Fruit fly (Drosophila melanogaster) whole organism, embryonic: ENCODE results near the gene Nak.
A peak's percentile ranks its signal among the peaks of the same experiment; 100 is the strongest.

ENCODE experiments used
- Abd-B ChIP-seq: fragments of 200-800 bp; sonication (Bioruptor generic); optimal IDR thresholded peaks from 2 replicates; lab custom pipeline; 2018; ENCODE audit warnings: missing biosample characterization, mild to moderate bottlenecking, missing genetic modification characterization, moderate library complexity
- CG10366 ChIP-seq: fragments of 200-800 bp; sonication (Bioruptor generic); IDR thresholded peaks from 2 replicates; pipeline ENCODE4 v1.3.6; 2022; ENCODE audit warnings: missing biosample characterization, missing genetic modification characterization
- CG11696 ChIP-seq: fragments of 200-800 bp; sonication (Bioruptor generic); IDR thresholded peaks from 2 replicates; pipeline ENCODE4 v1.3.6; 2022; ENCODE audit warnings: missing biosample characterization, missing genetic modification characterization
- CG11723 ChIP-seq: fragments of 200-800 bp; sonication (Bioruptor generic); optimal IDR thresholded peaks from 2 replicates; lab custom pipeline; 2017; ENCODE audit warnings: missing biosample characterization, mild to moderate bottlenecking, missing genetic modification characterization
- CG12155 ChIP-seq: fragments of 200-800 bp; sonication (Bioruptor generic); optimal IDR thresholded peaks from 3 replicates; lab custom pipeline; 2016; ENCODE audit warnings: missing biosample characterization, missing genetic modification characterization
- CG1233 ChIP-seq: fragments of 200-800 bp; sonication (Bioruptor generic); optimal IDR thresholded peaks from 4 replicates; lab custom pipeline; 2018; ENCODE audit warnings: missing biosample characterization, mild to moderate bottlenecking, missing genetic modification characterization
- CG12659 ChIP-seq: fragments of 200-800 bp; sonication (Bioruptor generic); optimal IDR thresholded peaks from 3 replicates; lab custom pipeline; 2017; ENCODE audit warnings: mild to moderate bottlenecking, missing biosample characterization, missing genetic modification reagents, missing genetic modification characterization
- CG14441 ChIP-seq: fragments of 200-800 bp; sonication (Bioruptor generic); IDR thresholded peaks from 2 replicates; pipeline ENCODE4 v1.3.6; 2022; ENCODE audit warnings: missing biosample characterization, missing genetic modification characterization
- CG17802 ChIP-seq: fragments of 200-800 bp; sonication (Bioruptor generic); optimal IDR thresholded peaks from 2 replicates; lab custom pipeline; 2018; ENCODE audit warnings: missing biosample characterization, mild to moderate bottlenecking, missing genetic modification characterization, moderate library complexity
- CG2199 ChIP-seq: fragments of 200-800 bp; sonication (Bioruptor generic); IDR thresholded peaks from 3 replicates; pipeline ENCODE4 v1.3.6; 2022; ENCODE audit warnings: missing biosample characterization, missing genetic modification characterization
- CG32772 ChIP-seq: fragments of 200-800 bp; sonication (Bioruptor generic); IDR thresholded peaks from 2 replicates; pipeline ENCODE4 v1.3.6; 2022; ENCODE audit warnings: missing biosample characterization, missing genetic modification characterization
- CG3281 ChIP-seq: fragments of 200-800 bp; sonication (Bioruptor generic); optimal IDR thresholded peaks from 3 replicates; lab custom pipeline; 2017; ENCODE audit warnings: missing biosample characterization, mild to moderate bottlenecking, missing genetic modification characterization
- CG33557 ChIP-seq: fragments of 200-800 bp; sonication (Bioruptor generic); optimal IDR thresholded peaks from 2 replicates; lab custom pipeline; 2019; ENCODE audit warnings: missing biosample characterization, mild to moderate bottlenecking, missing genetic modification characterization, moderate library complexity
- CG3726 ChIP-seq: fragments of 200-800 bp; sonication (Bioruptor generic); IDR thresholded peaks from 3 replicates; pipeline ENCODE4, ENCODE4 v1.3.6; 2022; ENCODE audit warnings: missing biosample characterization, missing genetic modification characterization
- CG43689 ChIP-seq: fragments of 200-800 bp; sonication (Bioruptor generic); IDR thresholded peaks from 2 replicates; pipeline ENCODE4 v1.3.6; 2022; ENCODE audit warnings: missing biosample characterization, missing genetic modification characterization
- CG5245 ChIP-seq: fragments of 200-800 bp; sonication (Bioruptor generic); optimal IDR thresholded peaks from 3 replicates; lab custom pipeline; 2016; ENCODE audit warnings: missing biosample characterization, missing genetic modification characterization
- CG8089 ChIP-seq: fragments of 200-800 bp; sonication (Bioruptor generic); optimal IDR thresholded peaks from 3 replicates; lab custom pipeline; 2016; ENCODE audit warnings: missing biosample characterization, missing genetic modification characterization
- CG8290 ChIP-seq, 3 experiments: fragments of 200-800 bp; sonication (Bioruptor generic); optimal IDR thresholded peaks; 2 replicates each; lab custom pipeline; 2016 to 2019; ENCODE audit warnings: missing biosample characterization in 3 of 3, missing genetic modification characterization in 3 of 3, mild to moderate bottlenecking in 2 of 3, moderate library complexity in 1 of 3
- CG9797 ChIP-seq: fragments of 200-800 bp; sonication (Bioruptor generic); optimal IDR thresholded peaks from 3 replicates; lab custom pipeline; 2018; ENCODE audit warnings: missing biosample characterization, mild to moderate bottlenecking, missing genetic modification characterization
- CG9932 ChIP-seq: fragments of 200-800 bp; sonication (Bioruptor generic); IDR thresholded peaks from 2 replicates; pipeline ENCODE4 v1.3.6; 2022; ENCODE audit warnings: missing biosample characterization, missing genetic modification characterization
- D19A ChIP-seq: fragments of 200-800 bp; optimal IDR thresholded peaks from 3 replicates; lab custom pipeline; 2019; ENCODE audit warnings: missing biosample characterization, mild to moderate bottlenecking, missing genetic modification characterization, moderate library complexity
- ERR ChIP-seq: fragments of 200-800 bp; sonication (Bioruptor generic); optimal IDR thresholded peaks from 2 replicates; lab custom pipeline; 2016; ENCODE audit warnings: missing biosample characterization, missing genetic modification characterization
- Eip74EF ChIP-seq, 2 experiments: fragments of 200-800 bp in 1 of 2; fragments of >200 bp in 1 of 2; sonication (Bioruptor generic) in 1 of 2; optimal IDR thresholded peaks; 2 replicates each; lab custom pipeline; 2017 to 2019; ENCODE audit warnings: missing biosample characterization in 2 of 2, missing genetic modification characterization in 2 of 2, mild to moderate bottlenecking in 1 of 2, moderate library complexity in 1 of 2
- Elba2 ChIP-seq: fragments of 200-800 bp; sonication (Bioruptor generic); optimal IDR thresholded peaks from 3 replicates; lab custom pipeline; 2016; ENCODE audit warnings: missing biosample characterization, missing genetic modification characterization
- Fer1 ChIP-seq: fragments of 200-800 bp; sonication (Bioruptor generic); optimal IDR thresholded peaks from 2 replicates; lab custom pipeline; 2017; ENCODE audit warnings: missing biosample characterization, mild to moderate bottlenecking, missing genetic modification characterization
- H2.0 ChIP-seq: fragments of 200-800 bp; sonication (Bioruptor generic); IDR thresholded peaks from 2 replicates; pipeline ENCODE4 v1.3.6; 2022; ENCODE audit warnings: missing biosample characterization, missing genetic modification characterization
- HHEX ChIP-seq: fragments of 200-800 bp; sonication (Bioruptor generic); optimal IDR thresholded peaks from 3 replicates; lab custom pipeline; 2017; ENCODE audit warnings: missing biosample characterization, mild to moderate bottlenecking, missing genetic modification characterization, missing genetic modification reagents
- HmgD ChIP-seq: fragments of 200-800 bp; sonication (Bioruptor generic); optimal IDR thresholded peaks from 3 replicates; lab custom pipeline; 2016; ENCODE audit warnings: missing biosample characterization, missing genetic modification characterization
- Lhr ChIP-seq: fragments of 200-800 bp; sonication (Bioruptor generic); optimal IDR thresholded peaks from 3 replicates; lab custom pipeline; 2017; ENCODE audit warnings: mild to moderate bottlenecking, missing biosample characterization, missing genetic modification reagents, missing genetic modification characterization
- MBD-R2 ChIP-seq: fragments of 200-800 bp; sonication (Bioruptor generic); IDR thresholded peaks from 2 replicates; pipeline ENCODE4 v1.3.6; 2022; ENCODE audit warnings: missing biosample characterization, missing genetic modification characterization
- Opbp ChIP-seq: fragments of 200-800 bp; sonication (Bioruptor generic); IDR thresholded peaks from 3 replicates; pipeline ENCODE4 v1.3.6; 2022; ENCODE audit warnings: missing biosample characterization, missing genetic modification characterization; ENCODE audit not compliant: partially characterized antibody
- Optix ChIP-seq: fragments of 200-800 bp; sonication (Bioruptor generic); IDR thresholded peaks from 3 replicates; pipeline ENCODE4 v1.3.6; 2022; ENCODE audit warnings: missing biosample characterization, missing genetic modification characterization
- Trl ChIP-seq, 3 experiments: fragments of >200 bp in 2 of 3; fragments of 200-800 bp in 1 of 3; sonication (Bioruptor generic) in 1 of 3; optimal IDR thresholded peaks; 2 replicates in 1 of 3; 3 replicates in 2 of 3; lab custom pipeline; 2016 to 2017; ENCODE audit warnings: missing biosample characterization in 1 of 3, missing genetic modification characterization in 1 of 3
- bowl ChIP-seq: fragments of 200-800 bp; sonication (Bioruptor generic); IDR thresholded peaks from 2 replicates; pipeline ENCODE4 v1.3.6; 2022; ENCODE audit warnings: missing biosample characterization, missing genetic modification characterization
- chinmo ChIP-seq: fragments of 200-800 bp; sonication (Bioruptor generic); IDR thresholded peaks from 4 replicates; pipeline ENCODE4 v1.3.6; 2022; ENCODE audit warnings: missing biosample characterization, missing genetic modification characterization; ENCODE audit not compliant: partially characterized antibody
- chn ChIP-seq: fragments of 200-800 bp; sonication (Bioruptor generic); optimal IDR thresholded peaks from 2 replicates; lab custom pipeline; 2016; ENCODE audit warnings: missing biosample characterization, missing genetic modification characterization
- crol ChIP-seq: fragments of 200-800 bp; sonication (Bioruptor generic); IDR thresholded peaks from 2 replicates; pipeline ENCODE4 v1.3.6; 2022; ENCODE audit warnings: missing biosample characterization, missing genetic modification characterization
- crp ChIP-seq, 2 experiments: fragments of 200-800 bp; sonication (Bioruptor generic); optimal IDR thresholded peaks; 2 replicates in 1 of 2; 3 replicates in 1 of 2; lab custom pipeline; 2017; ENCODE audit warnings: missing biosample characterization in 2 of 2, missing genetic modification characterization in 2 of 2, mild to moderate bottlenecking in 1 of 2, moderate library complexity in 1 of 2
- ewg ChIP-seq: fragments of 200-800 bp; sonication (Bioruptor generic); optimal IDR thresholded peaks from 3 replicates; lab custom pipeline; 2017; ENCODE audit warnings: mild to moderate bottlenecking, missing biosample characterization, missing genetic modification reagents, missing genetic modification characterization
- gsb ChIP-seq: fragments of 200-800 bp; sonication (Bioruptor generic); IDR thresholded peaks from 2 replicates; pipeline ENCODE4 v1.3.6; 2022; ENCODE audit warnings: missing biosample characterization, missing genetic modification characterization
- insv ChIP-seq, 2 experiments: fragments of 200-800 bp; sonication (Bioruptor generic); optimal IDR thresholded peaks; 3 replicates each; lab custom pipeline; 2016 to 2018; ENCODE audit warnings: missing biosample characterization in 2 of 2, missing genetic modification characterization in 2 of 2
- lov ChIP-seq, 2 experiments: fragments of 200-800 bp in 1 of 2; fragments of >200 bp in 1 of 2; sonication (Bioruptor generic) in 1 of 2; IDR thresholded peaks in 1 of 2; optimal IDR thresholded peaks in 1 of 2; 2 replicates in 1 of 2; 3 replicates in 1 of 2; pipeline versions ENCODE4 v1.3.6 to Lab custom; 2017 to 2022; ENCODE audit warnings: missing biosample characterization in 1 of 2, missing genetic modification characterization in 1 of 2
- mirr ChIP-seq: fragments of 200-800 bp; sonication (Bioruptor generic); optimal IDR thresholded peaks from 3 replicates; lab custom pipeline; 2018; ENCODE audit warnings: missing biosample characterization, mild to moderate bottlenecking, missing genetic modification characterization
- otp ChIP-seq: fragments of 200-800 bp; sonication (Bioruptor generic); IDR thresholded peaks from 3 replicates; pipeline ENCODE4, ENCODE4 v1.3.6; 2022; ENCODE audit warnings: missing biosample characterization, missing genetic modification characterization
- ranshi ChIP-seq: fragments of 200-800 bp; sonication (Bioruptor generic); IDR thresholded peaks from 2 replicates; pipeline ENCODE4 v1.3.6; 2022; ENCODE audit warnings: missing biosample characterization, missing genetic modification characterization
- salm ChIP-seq: fragments of 200-800 bp; sonication (Bioruptor generic); optimal IDR thresholded peaks from 2 replicates; lab custom pipeline; 2018; ENCODE audit warnings: missing biosample characterization, mild to moderate bottlenecking, missing genetic modification characterization
- tup ChIP-seq: fragments of 200-800 bp; sonication (Bioruptor generic); optimal IDR thresholded peaks from 2 replicates; lab custom pipeline; 2016; ENCODE audit warnings: missing biosample characterization, mild to moderate bottlenecking, missing genetic modification characterization, moderate library complexity
- zf30C ChIP-seq: fragments of 200-800 bp; sonication (Bioruptor generic); optimal IDR thresholded peaks from 3 replicates; lab custom pipeline; 2018; ENCODE audit warnings: missing biosample characterization, mild to moderate bottlenecking, missing genetic modification characterization
- zfh1 ChIP-seq: fragments of 200-800 bp; sonication (Bioruptor generic); IDR thresholded peaks from 3 replicates; pipeline ENCODE4 v1.3.6; 2022; ENCODE audit warnings: missing biosample characterization, missing genetic modification characterization

Gene Nak

dm6 chr2L:18966214-18966556 lies 2.4 kb downstream of the Nak start (continued):
- TF ChIP-seq ewg = no peak
- 0 out of 3 replicates have a peak, but pooled peaks have one; percentile 6 for TF ChIP-seq Optix (GFP tag; lab: Robert Waterston, UW)
- TF ChIP-seq CG9797 (GFP tag; lab: Kevin White, UChicago) = no peak
- TF ChIP-seq CG43689 (GFP tag; lab: Robert Waterston, UW) = peak; percentile 67
- no peak for TF ChIP-seq ERR (GFP tag; lab: Kevin White, UChicago)
- TF ChIP-seq tup (GFP tag; lab: Kevin White, UChicago) = no peak
- peak; percentile 49 for TF ChIP-seq CG17802 (tag; lab: Kevin White, UChicago)
- TF ChIP-seq CG8089 = peak; percentile 37
- TF ChIP-seq HmgD = no peak
- TF ChIP-seq CG5245 (GFP tag; lab: Kevin White, UChicago) = peak; percentile 19
- TF ChIP-seq CG11723 (GFP tag; lab: Kevin White, UChicago) = no peak
- TF ChIP-seq lov (optimal IDR thresholded peaks at IDR 0.05; lab: Kevin White, UChicago) = no peak
- TF ChIP-seq lov (GFP tag; IDR thresholded peaks at IDR 0.05; lab: Robert Waterston, UW) = no peak
- peak; percentile 81 for TF ChIP-seq crol (GFP tag; lab: Robert Waterston, UW)
- peak; percentile 86 for TF ChIP-seq HHEX (GFP tag; lab: Kevin White, UChicago)
- TF ChIP-seq CG33557 (GFP tag; lab: Kevin White, UChicago) = no peak
- peak; percentile 88 for TF ChIP-seq CG10366
- no peak for TF ChIP-seq mirr (GFP tag; lab: Kevin White, UChicago)
- TF ChIP-seq D19A (tag; lab: Kevin White, UChicago) = peak; percentile 37
- no peak for TF ChIP-seq chn (GFP tag; lab: Kevin White, UChicago)
- TF ChIP-seq otp (GFP tag; lab: Robert Waterston, UW) = peak; percentile 88
- TF ChIP-seq Abd-B (GFP tag; lab: Kevin White, UChicago) = peak; percentile 53
- TF ChIP-seq CG2199 = peak; percentile 63; the same call in 1 of the 3 replicates
- peak; percentile 15 for TF ChIP-seq salm
- TF ChIP-seq MBD-R2 (GFP tag; lab: Robert Waterston, UW) = peak; percentile 83
- TF ChIP-seq Elba2 (GFP tag; lab: Kevin White, UChicago) = peak; percentile 13
- peak; percentile 87 for TF ChIP-seq CG32772 (GFP tag; lab: Robert Waterston, UW)
- no peak for TF ChIP-seq crp (GFP tag; optimal IDR thresholded peaks at IDR 0.05; lab: Kevin White, UChicago)
- no peak for TF ChIP-seq Lhr
- peak; percentile 88 for TF ChIP-seq H2.0 (GFP tag; lab: Robert Waterston, UW)
- peak; percentile 91 for TF ChIP-seq gsb (GFP tag; lab: Robert Waterston, UW)
- TF ChIP-seq CG3281 (GFP tag; lab: Kevin White, UChicago) = peak; percentile 89
- peak; percentile 59 for TF ChIP-seq CG12155 (GFP tag; lab: Kevin White, UChicago)
- peak; percentile 49 for TF ChIP-seq CG12659 (GFP tag; lab: Kevin White, UChicago)
- peak in 1 of 2 experiments; percentile 28 for TF ChIP-seq Eip74EF (GFP tag; optimal IDR thresholded peaks at IDR 0.05; lab: Kevin White, UChicago)
- TF ChIP-seq CG11696 = peak; percentile 85
- peak; percentile 46; the same call in 1 of the 3 replicates for TF ChIP-seq CG3726 (GFP tag; lab: Robert Waterston, UW)
- TF ChIP-seq CG1233 (GFP tag; lab: Kevin White, UChicago) = peak; percentile 75
- TF ChIP-seq CG9932 (GFP tag; lab: Robert Waterston, UW) = peak; percentile 95
- TF ChIP-seq CG14441 (GFP tag; lab: Robert Waterston, UW) = peak; percentile 89
- TF ChIP-seq CG8290 (GFP tag; optimal IDR thresholded peaks at IDR 0.05; lab: Kevin White, UChicago) = peak; percentile 25
- TF ChIP-seq CG8290 (tag; optimal IDR thresholded peaks at IDR 0.05; lab: Kevin White, UChicago) = no peak
- TF ChIP-seq Fer1 (GFP tag; lab: Kevin White, UChicago) = peak; percentile 90
- TF ChIP-seq chinmo = no peak; the same call in 2 of the 4 replicates
- no peak for TF ChIP-seq Trl (optimal IDR thresholded peaks at IDR 0.05; lab: Kevin White, UChicago)
- no peak for TF ChIP-seq Trl (GFP tag; optimal IDR thresholded peaks at IDR 0.05; lab: Kevin White, UChicago)
- TF ChIP-seq zfh1 (GFP tag; lab: Robert Waterston, UW) = peak; percentile 87
- peak; percentile 84 for TF ChIP-seq ranshi (GFP tag; lab: Robert Waterston, UW)
- peak; percentile 69 for TF ChIP-seq zf30C (GFP tag; lab: Kevin White, UChicago)
- peak; percentile 79; the same call in 1 of the 2 replicates for TF ChIP-seq bowl (GFP tag; lab: Robert Waterston, UW)
- no peak for TF ChIP-seq Opbp (GFP tag; lab: Robert Waterston, UW)
- no peak for TF ChIP-seq insv (GFP tag; optimal IDR thresholded peaks at IDR 0.05; lab: Kevin White, UChicago)
